Worm (Caenorhabditis elegans): ENCODE data around the gene srh-266.

The srh-266 gene

ce11 chrV:692720-693422 lies 28.3 kb downstream of the srh-266 start, which contains the start of gene srx-4:
Gene srx-4, minus strand, starts transcription at chrV:692770.
- TF ChIP-seq nhr-77 (tag; optimal IDR thresholded peaks at IDR 0.05) (no peak), nhr-25 (tag; optimal IDR thresholded peaks at IDR 0.05) (no peak)

- no peak for TF ChIP-seq nhr-10 (tag; optimal IDR thresholded peaks at IDR 0.05)
- TF ChIP-seq sma-3 (GFP tag; optimal IDR thresholded peaks at IDR 0.05) = no peak
- TF ChIP-seq crh-2 (tag; optimal IDR thresholded peaks at IDR 0.05) = no peak
- TF ChIP-seq elt-1 (tag; optimal IDR thresholded peaks at IDR 0.05) = no peak
- no peak for TF ChIP-seq ztf-11 (tag; optimal IDR thresholded peaks at IDR 0.05)
- TF ChIP-seq mbf-1 (tag; optimal IDR thresholded peaks at IDR 0.05) = no peak
- TF ChIP-seq lsy-2 (tag; optimal IDR thresholded peaks at IDR 0.05) = no peak
- TF ChIP-seq ZK546.5 (tag; optimal IDR thresholded peaks at IDR 0.05) = no peak
- no peak for TF ChIP-seq ztf-1 (GFP tag; conservative IDR thresholded peaks at IDR 0.05)
- TF ChIP-seq fos-1 (tag; optimal IDR thresholded peaks at IDR 0.05) = no peak
- no peak for TF ChIP-seq ceh-82 (tag; optimal IDR thresholded peaks at IDR 0.05)
- TF ChIP-seq R02D3.7 (tag; optimal IDR thresholded peaks at IDR 0.05) = no peak
- TF ChIP-seq nhr-21 (tag; optimal IDR thresholded peaks at IDR 0.05) = no peak
- no peak for TF ChIP-seq nhr-129 (tag; optimal IDR thresholded peaks at IDR 0.05)
- no peak for TF ChIP-seq zag-1 (tag; optimal IDR thresholded peaks at IDR 0.05)
- TF ChIP-seq F13H6.1 (tag; optimal IDR thresholded peaks at IDR 0.05) = no peak
- no peak for TF ChIP-seq alr-1 (tag; optimal IDR thresholded peaks at IDR 0.05)
- no peak for TF ChIP-seq mab-5 (tag; optimal IDR thresholded peaks at IDR 0.05)
- no peak for TF ChIP-seq nhr-25 (tag; optimal IDR thresholded peaks at IDR 0.05)
- no peak for TF ChIP-seq nhr-237 (tag; optimal IDR thresholded peaks at IDR 0.05)
These were observed 30.0 kb downstream of the srh-266 start, which contains the start of gene srj-53 for ce11 chrV:694625-695024. Gene srj-53, minus strand, starts transcription at chrV:694725.

ce11 chrV:695914-696313 lies 31.3 kb downstream of the srh-266 start, which contains the start of gene srj-52:
Gene srj-52, minus strand, starts transcription at chrV:696014.
- TF ChIP-seq crh-2 (tag; optimal IDR thresholded peaks at IDR 0.05) (no peak), nhr-23 (tag; optimal IDR thresholded peaks at IDR 0.05) (no peak), ceh-16 (tag; optimal IDR thresholded peaks at IDR 0.05) (no peak), ceh-82 (tag; optimal IDR thresholded peaks at IDR 0.05) (no peak)

ce11 chrV:699051-699450 lies 34.5 kb downstream of the srh-266 start:
- no peak for TF ChIP-seq nhr-10 (tag; optimal IDR thresholded peaks at IDR 0.05)
- no peak for TF ChIP-seq fos-1 (tag; optimal IDR thresholded peaks at IDR 0.05)
- no peak for TF ChIP-seq ceh-82 (tag; optimal IDR thresholded peaks at IDR 0.05)
- no peak for TF ChIP-seq ceh-16 (tag; optimal IDR thresholded peaks at IDR 0.05)
- TF ChIP-seq blmp-1 (tag; optimal IDR thresholded peaks at IDR 0.05; ENCODE audit: insufficient read depth) = no peak
- no peak for TF ChIP-seq peb-1 (tag; optimal IDR thresholded peaks at IDR 0.05)
- no peak for TF ChIP-seq R02D3.7 (tag; optimal IDR thresholded peaks at IDR 0.05)
- TF ChIP-seq snpc-4 (tag; optimal IDR thresholded peaks at IDR 0.05) = no peak
- no peak for TF ChIP-seq nhr-25 (tag; optimal IDR thresholded peaks at IDR 0.05)
- TF ChIP-seq sma-9 (GFP tag; optimal IDR thresholded peaks at IDR 0.05) = no peak
- no peak for TF ChIP-seq sma-9 (tag; optimal IDR thresholded peaks at IDR 0.05)
- no peak for TF ChIP-seq nhr-129 (tag; optimal IDR thresholded peaks at IDR 0.05)
- TF ChIP-seq elt-1 (tag; optimal IDR thresholded peaks at IDR 0.05) = no peak
- TF ChIP-seq nhr-237 (tag; optimal IDR thresholded peaks at IDR 0.05) = no peak
- TF ChIP-seq lin-39 (tag; optimal IDR thresholded peaks at IDR 0.05) = no peak
- no peak for TF ChIP-seq sma-3 (GFP tag; optimal IDR thresholded peaks at IDR 0.05)
- TF ChIP-seq nhr-12 (tag; optimal IDR thresholded peaks at IDR 0.05) = no peak
- TF ChIP-seq aly-2 (tag; optimal IDR thresholded peaks at IDR 0.05) = no peak
- TF ChIP-seq ZK546.5 (tag; optimal IDR thresholded peaks at IDR 0.05) = no peak
- no peak for TF ChIP-seq Y55F3AM.14 (GFP tag; optimal IDR thresholded peaks at IDR 0.05)
- TF ChIP-seq unc-39 (tag; optimal IDR thresholded peaks at IDR 0.05) = no peak

- no peak for TF ChIP-seq nhr-11 (tag; optimal IDR thresholded peaks at IDR 0.05)
These were observed 35.0 kb downstream of the srh-266 start, which contains the start of the genes ugt-29 and srx-5 for ce11 chrV:699489-700129. Gene ugt-29, minus strand, starts transcription at chrV:699589. Gene srx-5, plus strand, starts transcription at chrV:700079.

All from whole organism, L2 larva.